Fruit fly (Drosophila melanogaster): ENCODE results near the gene CG9581.
"Not testable (repeated sequence)": the region's sequence is repeated elsewhere in the genome, so short reads cannot be mapped to it uniquely, and the experiment has no call there.

- TF ChIP-seq ttk, h, psq, Myc (optimal IDR thresholded peaks at IDR 0.05): not testable (repeated sequence)
Observed at dm6 chrX:20201833-20202232, 32.1 kb upstream of the CG9581 start, which contains the start of gene SdicA.

Measured in Kc167 (cell line).